Fruit fly (Drosophila melanogaster) whole organism, embryonic: Measurements from ENCODE around the gene CG34293.

ENCODE experiments used
- Adf1 ChIP-seq: fragments of 200-800 bp; sonication (Bioruptor generic); IDR thresholded peaks from 2 replicates; pipeline ENCODE4 v1.3.6; 2022; ENCODE audit warnings: missing biosample characterization, missing genetic modification characterization
- CG11085 ChIP-seq: fragments of 200-800 bp; sonication (Bioruptor generic); IDR thresholded peaks from 2 replicates; pipeline ENCODE4 v1.3.6; 2022; ENCODE audit warnings: missing biosample characterization, missing genetic modification characterization
- CG11504 ChIP-seq: fragments of 200-800 bp; sonication (Bioruptor generic); optimal IDR thresholded peaks from 3 replicates; lab custom pipeline; 2019; ENCODE audit warnings: missing biosample characterization, mild to moderate bottlenecking, missing genetic modification characterization, moderate library complexity
- CG12769 ChIP-seq: fragments of 200-800 bp; sonication (Bioruptor generic); optimal IDR thresholded peaks from 2 replicates; lab custom pipeline; 2019; ENCODE audit warnings: missing biosample characterization, mild to moderate bottlenecking, missing genetic modification characterization, moderate library complexity
- CG13894 ChIP-seq: fragments of 200-800 bp; sonication (Bioruptor generic); optimal IDR thresholded peaks from 3 replicates; lab custom pipeline; 2018; ENCODE audit warnings: missing biosample characterization, mild to moderate bottlenecking, missing genetic modification characterization, moderate library complexity
- CG14014 ChIP-seq: fragments of 200-800 bp; sonication (Bioruptor generic); IDR thresholded peaks from 2 replicates; pipeline ENCODE4 v1.3.6; 2022; ENCODE audit warnings: missing biosample characterization, missing genetic modification characterization
- CG14860 ChIP-seq: fragments of 200-800 bp; sonication (Bioruptor generic); IDR thresholded peaks from 3 replicates; pipeline ENCODE4 v1.3.6; 2022; ENCODE audit warnings: missing biosample characterization, missing genetic modification characterization; ENCODE audit not compliant: partially characterized antibody
- CG15011 ChIP-seq: fragments of 200-800 bp; sonication (Bioruptor generic); optimal IDR thresholded peaks from 3 replicates; lab custom pipeline; 2018; ENCODE audit warnings: missing biosample characterization, mild to moderate bottlenecking, missing genetic modification characterization
- CG1603 ChIP-seq: fragments of 200-800 bp; sonication (Bioruptor generic); optimal IDR thresholded peaks from 2 replicates; lab custom pipeline; 2019; ENCODE audit warnings: missing biosample characterization, mild to moderate bottlenecking, missing genetic modification characterization, moderate library complexity
- CG17359 ChIP-seq: fragments of 200-800 bp; sonication (Bioruptor generic); optimal IDR thresholded peaks from 3 replicates; lab custom pipeline; 2018; ENCODE audit warnings: missing biosample characterization, mild to moderate bottlenecking, missing genetic modification characterization, moderate library complexity
- CG17361 ChIP-seq: fragments of 200-800 bp; sonication (Bioruptor generic); IDR thresholded peaks from 3 replicates; pipeline ENCODE4 v1.3.6; 2022; ENCODE audit warnings: missing biosample characterization, missing genetic modification characterization
- CG1832 ChIP-seq: fragments of 200-800 bp; sonication (Bioruptor generic); optimal IDR thresholded peaks from 2 replicates; lab custom pipeline; 2017; ENCODE audit warnings: missing biosample characterization, mild to moderate bottlenecking, missing genetic modification characterization, inconsistent platforms
- CG3407 ChIP-seq: fragments of 200-800 bp; sonication (Bioruptor generic); optimal IDR thresholded peaks from 2 replicates; lab custom pipeline; 2018; ENCODE audit warnings: missing biosample characterization, mild to moderate bottlenecking, missing genetic modification characterization
- CG34376 ChIP-seq: fragments of 200-800 bp; sonication (Bioruptor generic); optimal IDR thresholded peaks from 2 replicates; lab custom pipeline; 2018; ENCODE audit warnings: missing biosample characterization, mild to moderate bottlenecking, missing genetic modification characterization
- CG3847 ChIP-seq: fragments of 200-800 bp; sonication (Bioruptor generic); IDR thresholded peaks from 2 replicates; pipeline ENCODE4 v1.3.6; 2022; ENCODE audit warnings: missing biosample characterization, missing genetic modification characterization
- CG6654 ChIP-seq: fragments of 200-800 bp; sonication (Bioruptor generic); optimal IDR thresholded peaks from 2 replicates; lab custom pipeline; 2017; ENCODE audit warnings: missing biosample characterization, mild to moderate bottlenecking, missing genetic modification characterization
- CG8281 ChIP-seq: fragments of 200-800 bp; sonication (Bioruptor generic); optimal IDR thresholded peaks from 2 replicates; lab custom pipeline; 2018; ENCODE audit warnings: missing biosample characterization, mild to moderate bottlenecking, missing genetic modification characterization, moderate library complexity
- CG8924 ChIP-seq: fragments of 200-800 bp; optimal IDR thresholded peaks from 3 replicates; lab custom pipeline; 2019; ENCODE audit warnings: missing biosample characterization, mild to moderate bottlenecking, missing genetic modification characterization, moderate library complexity
- Camta ChIP-seq: fragments of 200-800 bp; sonication (Bioruptor generic); optimal IDR thresholded peaks from 2 replicates; lab custom pipeline; 2016; ENCODE audit warnings: missing biosample characterization, missing genetic modification characterization
- Eip74EF ChIP-seq, 2 experiments: fragments of 200-800 bp in 1 of 2; fragments of >200 bp in 1 of 2; sonication (Bioruptor generic) in 1 of 2; optimal IDR thresholded peaks; 2 replicates each; lab custom pipeline; 2017 to 2019; ENCODE audit warnings: missing biosample characterization in 2 of 2, missing genetic modification characterization in 2 of 2, mild to moderate bottlenecking in 1 of 2, moderate library complexity in 1 of 2
- Fer2 ChIP-seq: fragments of 200-800 bp; sonication (Bioruptor generic); optimal IDR thresholded peaks from 2 replicates; lab custom pipeline; 2018; ENCODE audit warnings: missing biosample characterization, mild to moderate bottlenecking, missing genetic modification characterization, moderate library complexity
- Gsc ChIP-seq: fragments of 200-800 bp; sonication (Bioruptor generic); IDR thresholded peaks from 2 replicates; pipeline ENCODE4 v1.3.6; 2022; ENCODE audit warnings: missing biosample characterization, missing genetic modification characterization
- HLH3B ChIP-seq: fragments of 200-800 bp; sonication (Bioruptor generic); IDR thresholded peaks from 2 replicates; pipeline ENCODE4 v1.3.6; 2022; ENCODE audit warnings: missing biosample characterization, missing genetic modification characterization
- Hr51 ChIP-seq, 2 experiments: fragments of 200-800 bp; sonication (Bioruptor generic); optimal IDR thresholded peaks; 2 replicates in 1 of 2; 3 replicates in 1 of 2; lab custom pipeline; 2016 to 2018; ENCODE audit warnings: missing biosample characterization in 2 of 2, missing genetic modification characterization in 2 of 2, mild to moderate bottlenecking in 1 of 2, moderate library complexity in 1 of 2
- Lim3 ChIP-seq: fragments of 200-800 bp; sonication (Bioruptor generic); IDR thresholded peaks from 2 replicates; pipeline ENCODE4 v1.3.6; 2022; ENCODE audit warnings: missing biosample characterization, missing genetic modification characterization
- Opbp ChIP-seq: fragments of 200-800 bp; sonication (Bioruptor generic); IDR thresholded peaks from 3 replicates; pipeline ENCODE4 v1.3.6; 2022; ENCODE audit warnings: missing biosample characterization, missing genetic modification characterization; ENCODE audit not compliant: partially characterized antibody
- PHDP ChIP-seq: fragments of 200-800 bp; sonication (Bioruptor generic); optimal IDR thresholded peaks from 3 replicates; lab custom pipeline; 2018; ENCODE audit warnings: missing biosample characterization, mild to moderate bottlenecking, missing genetic modification characterization, moderate library complexity
- Ptx1 ChIP-seq: fragments of 200-800 bp; sonication (Bioruptor generic); IDR thresholded peaks from 2 replicates; pipeline ENCODE4 v1.3.6; 2022; ENCODE audit warnings: missing biosample characterization, missing genetic modification characterization
- ash1 ChIP-seq: fragments of 200-800 bp; sonication (Bioruptor generic); optimal IDR thresholded peaks from 2 replicates; lab custom pipeline; 2018; ENCODE audit warnings: missing biosample characterization, mild to moderate bottlenecking, missing genetic modification characterization
- cato ChIP-seq: fragments of 200-800 bp; sonication (Bioruptor generic); optimal IDR thresholded peaks from 2 replicates; lab custom pipeline; 2016; ENCODE audit warnings: missing biosample characterization, missing genetic modification characterization, borderline replicate concordance
- exex ChIP-seq: fragments of 200-800 bp; sonication (Bioruptor generic); optimal IDR thresholded peaks from 4 replicates; lab custom pipeline; 2018; ENCODE audit warnings: missing biosample characterization, mild to moderate bottlenecking, missing genetic modification characterization, moderate library complexity
- fd96Cb ChIP-seq: fragments of 200-800 bp; sonication (Bioruptor generic); optimal IDR thresholded peaks from 2 replicates; lab custom pipeline; 2018; ENCODE audit warnings: missing biosample characterization, mild to moderate bottlenecking, missing genetic modification characterization, moderate library complexity
- her ChIP-seq: fragments of 200-800 bp; sonication (Bioruptor generic); optimal IDR thresholded peaks from 2 replicates; lab custom pipeline; 2016; ENCODE audit warnings: missing biosample characterization, missing genetic modification characterization
- klu ChIP-seq: fragments of 200-800 bp; sonication (Bioruptor generic); IDR thresholded peaks from 2 replicates; pipeline ENCODE4 v1.3.6; 2022; ENCODE audit warnings: missing biosample characterization, missing genetic modification characterization
- lov ChIP-seq, 2 experiments: fragments of 200-800 bp in 1 of 2; fragments of >200 bp in 1 of 2; sonication (Bioruptor generic) in 1 of 2; IDR thresholded peaks in 1 of 2; optimal IDR thresholded peaks in 1 of 2; 2 replicates in 1 of 2; 3 replicates in 1 of 2; pipeline versions ENCODE4 v1.3.6 to Lab custom; 2017 to 2022; ENCODE audit warnings: missing biosample characterization in 1 of 2, missing genetic modification characterization in 1 of 2
- oc ChIP-seq: fragments of 200-800 bp; sonication (Bioruptor generic); optimal IDR thresholded peaks from 2 replicates; lab custom pipeline; 2018; ENCODE audit warnings: missing biosample characterization, mild to moderate bottlenecking, missing genetic modification characterization, moderate library complexity
- pho ChIP-seq: fragments of 200-800 bp; sonication (Bioruptor generic); optimal IDR thresholded peaks from 2 replicates; lab custom pipeline; 2016; ENCODE audit warnings: missing biosample characterization, missing genetic modification characterization
- pnt ChIP-seq: fragments of 200-800 bp; sonication (Bioruptor generic); optimal IDR thresholded peaks from 3 replicates; lab custom pipeline; 2016; ENCODE audit warnings: missing biosample characterization, missing genetic modification characterization
- psq ChIP-seq: fragments of 200-800 bp; sonication (Bioruptor generic); optimal IDR thresholded peaks from 2 replicates; lab custom pipeline; 2017; ENCODE audit warnings: missing biosample characterization, missing genetic modification characterization
- rib ChIP-seq: fragments of 200-800 bp; sonication (Bioruptor generic); IDR thresholded peaks from 2 replicates; pipeline ENCODE4 v1.3.6; 2022; ENCODE audit warnings: missing biosample characterization, missing genetic modification characterization
- salm ChIP-seq: fragments of 200-800 bp; sonication (Bioruptor generic); optimal IDR thresholded peaks from 2 replicates; lab custom pipeline; 2018; ENCODE audit warnings: missing biosample characterization, mild to moderate bottlenecking, missing genetic modification characterization
- sim ChIP-seq: fragments of 200-800 bp; sonication (Bioruptor generic); IDR thresholded peaks from 2 replicates; pipeline ENCODE4 v1.3.6; 2022; ENCODE audit warnings: missing biosample characterization, missing genetic modification characterization
- sob ChIP-seq: fragments of 200-800 bp; sonication (Bioruptor generic); IDR thresholded peaks from 2 replicates; pipeline ENCODE4 v1.3.6; 2022; ENCODE audit warnings: missing biosample characterization, missing genetic modification characterization
- stwl ChIP-seq: fragments of 200-800 bp; sonication (Bioruptor generic); optimal IDR thresholded peaks from 3 replicates; lab custom pipeline; 2018; ENCODE audit warnings: missing biosample characterization, mild to moderate bottlenecking, missing genetic modification characterization, moderate library complexity
- tap ChIP-seq: fragments of 200-800 bp; optimal IDR thresholded peaks from 3 replicates; lab custom pipeline; 2019; ENCODE audit warnings: missing biosample characterization, mild to moderate bottlenecking, missing genetic modification characterization, moderate library complexity
- unc-4 ChIP-seq: fragments of 200-800 bp; sonication (Bioruptor generic); IDR thresholded peaks from 2 replicates; pipeline ENCODE4 v1.3.6; 2022; ENCODE audit warnings: missing biosample characterization, missing genetic modification characterization; ENCODE audit not compliant: partially characterized antibody
- usp ChIP-seq: fragments of >200 bp; optimal IDR thresholded peaks from 2 replicates; lab custom pipeline; 2017; ENCODE audit warnings: missing biosample characterization, missing genetic modification characterization
- wek ChIP-seq: fragments of 200-800 bp; sonication (Bioruptor generic); optimal IDR thresholded peaks from 3 replicates; lab custom pipeline; 2018; ENCODE audit warnings: missing biosample characterization, mild to moderate bottlenecking, missing genetic modification characterization, moderate library complexity

CG34293 gene

DNA sequence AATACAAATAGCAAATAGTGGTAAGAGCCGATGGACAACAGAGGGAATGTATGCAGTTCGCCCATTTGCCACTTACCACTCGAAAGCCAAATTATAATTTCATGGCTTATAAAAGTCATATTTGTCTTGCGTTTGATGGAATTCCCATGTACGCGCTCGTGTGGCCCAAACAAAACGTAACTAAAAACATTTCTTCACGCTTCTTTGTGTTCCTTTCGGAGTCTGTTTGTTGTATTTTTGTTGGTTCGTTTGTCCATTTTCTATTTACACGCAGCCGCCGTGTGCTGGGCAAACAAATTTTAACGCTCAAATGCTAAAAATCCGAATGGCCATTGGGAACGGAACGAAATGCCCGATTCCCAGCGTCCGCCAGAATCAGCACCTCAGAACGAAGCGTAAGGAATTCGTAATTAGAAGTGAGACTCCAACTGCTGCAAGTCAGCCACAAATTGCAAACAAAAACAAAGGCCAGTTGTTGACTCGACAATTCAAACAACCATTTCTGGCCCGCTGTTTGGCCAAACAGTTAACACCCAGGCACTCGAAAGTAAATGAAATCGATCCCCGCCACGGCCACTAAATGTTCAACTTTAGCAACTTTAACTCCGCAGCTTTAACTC, 43.5 kb upstream of the CG34293 start (continued):
- TF ChIP-seq Eip74EF (GFP tag; optimal IDR thresholded peaks at IDR 0.05; lab: Kevin White, UChicago) (no peak), exex (tag; lab: Kevin White, UChicago) (no peak), CG8924 (peak; percentile 42), lov (optimal IDR thresholded peaks at IDR 0.05; lab: Kevin White, UChicago) (no peak), lov (GFP tag; IDR thresholded peaks at IDR 0.05; lab: Robert Waterston, UW) (0 out of 3 replicates have a peak, but pooled peaks have one; percentile 58), CG3847 (GFP tag; lab: Robert Waterston, UW) (peak; percentile 36), Gsc (GFP tag; lab: Robert Waterston, UW) (no peak), Fer2 (no peak), Ptx1 (GFP tag; lab: Robert Waterston, UW) (0 out of 2 replicates have a peak, but pooled peaks have one; percentile 15), oc (no peak), Opbp (no peak), usp (GFP tag; lab: Kevin White, UChicago) (no peak), wek (peak; percentile 72), her (peak; percentile 49), ash1 (GFP tag; lab: Kevin White, UChicago) (no peak), PHDP (tag; lab: Kevin White, UChicago) (peak; percentile 18), stwl (tag; lab: Kevin White, UChicago) (no peak), CG12769 (tag; lab: Kevin White, UChicago) (no peak), Hr51 (GFP tag; optimal IDR thresholded peaks at IDR 0.05; lab: Kevin White, UChicago) (peak in 1 of 2 experiments; percentile 24), HLH3B (GFP tag; lab: Robert Waterston, UW) (peak; percentile 63; the same call in 1 of the 2 replicates), CG11504 (peak; percentile 24), psq (no peak), CG34376 (no peak), unc-4 (GFP tag; lab: Robert Waterston, UW) (no peak), Adf1 (no peak), CG13894 (tag; lab: Kevin White, UChicago) (no peak), cato (GFP tag; lab: Kevin White, UChicago) (peak; percentile 28), CG8281 (peak; percentile 22), salm (peak; percentile 19), Camta (GFP tag; lab: Kevin White, UChicago) (peak; percentile 35), fd96Cb (peak; percentile 0), CG14860 (no peak), CG17359 (peak; percentile 60), CG6654 (GFP tag; lab: Kevin White, UChicago) (no peak), pnt (GFP tag; lab: Kevin White, UChicago) (peak; percentile 53), CG1832 (GFP tag; lab: Kevin White, UChicago) (no peak), klu (GFP tag; lab: Robert Waterston, UW) (0 out of 2 replicates have a peak, but pooled peaks have one; percentile 42), CG14014 (GFP tag; lab: Robert Waterston, UW) (peak; percentile 27; the same call in 1 of the 2 replicates), tap (tag; lab: Kevin White, UChicago) (peak; percentile 30), Lim3 (no peak), sim (GFP tag; lab: Robert Waterston, UW) (peak; percentile 63; the same call in 1 of the 2 replicates), CG1603 (tag; lab: Kevin White, UChicago) (peak; percentile 55), CG3407 (GFP tag; lab: Kevin White, UChicago) (peak; percentile 72), pho (GFP tag; lab: Kevin White, UChicago) (peak; percentile 19), rib (no peak), sob (GFP tag; lab: Robert Waterston, UW) (peak; percentile 49; the same call in 1 of the 2 replicates), CG17361 (GFP tag; lab: Robert Waterston, UW) (0 out of 3 replicates have a peak, but pooled peaks have one; percentile 12), CG15011 (GFP tag; lab: Kevin White, UChicago) (peak; percentile 36), CG11085 (GFP tag; lab: Robert Waterston, UW) (0 out of 2 replicates have a peak, but pooled peaks have one; percentile 38)
